Fruit fly (Drosophila melanogaster) whole organism, wandering third instar larva: ENCODE measurements around the gene CG15506.

Experiments used
- Abd-B ChIP-seq: fragments of >200 bp; optimal IDR thresholded peaks from 2 replicates; lab custom pipeline; 2017; ENCODE audit warnings: missing biosample characterization, missing genetic modification characterization
- CG32264 ChIP-seq: fragments of 200-800 bp; sonication (Bioruptor generic); optimal IDR thresholded peaks from 2 replicates; lab custom pipeline; 2016; ENCODE audit warnings: missing biosample characterization, missing genetic modification characterization
- CG9705 ChIP-seq: fragments of 200-800 bp; sonication (Bioruptor generic); optimal IDR thresholded peaks from 2 replicates; lab custom pipeline; 2018; ENCODE audit warnings: missing biosample characterization, mild to moderate bottlenecking, missing genetic modification characterization
- CrebA ChIP-seq: fragments of 200-800 bp; sonication (Bioruptor generic); optimal IDR thresholded peaks from 2 replicates; lab custom pipeline; 2016; ENCODE audit warnings: missing biosample characterization, mild to moderate bottlenecking, missing genetic modification characterization, borderline replicate concordance
- Dfd ChIP-seq: fragments of >200 bp; optimal IDR thresholded peaks from 2 replicates; lab custom pipeline; 2017; ENCODE audit warnings: missing biosample characterization, missing genetic modification characterization
- Dif ChIP-seq: fragments of 200-275, 200-300 bp; sonication (Bioruptor generic); optimal IDR thresholded peaks from 2 replicates; lab custom pipeline; 2018; ENCODE audit warnings: missing biosample characterization, missing genetic modification characterization; ENCODE audit not compliant: partially characterized antibody
- GATAd ChIP-seq: sonication (Bioruptor generic); optimal IDR thresholded peaks from 2 replicates; lab custom pipeline; 2016; ENCODE audit warnings: missing biosample characterization, missing genetic modification characterization
- HLH106 ChIP-seq: fragments of 200-800 bp; optimal IDR thresholded peaks from 3 replicates; lab custom pipeline; 2019; ENCODE audit warnings: missing biosample characterization, mild to moderate bottlenecking, missing genetic modification characterization, moderate library complexity
- Hnf4 ChIP-seq: fragments of 200-800 bp; sonication (Bioruptor generic); optimal IDR thresholded peaks from 2 replicates; lab custom pipeline; 2016; ENCODE audit warnings: missing biosample characterization, mild to moderate bottlenecking, missing genetic modification characterization
- Hr78 ChIP-seq: fragments of >200 bp; optimal IDR thresholded peaks from 2 replicates; lab custom pipeline; 2017; ENCODE audit warnings: missing biosample characterization, missing genetic modification characterization
- Hr83 ChIP-seq: fragments of 200-300 bp; sonication (Bioruptor generic); optimal IDR thresholded peaks from 2 replicates; lab custom pipeline; 2016; ENCODE audit warnings: missing biosample characterization, mild to moderate bottlenecking, missing genetic modification characterization, moderate library complexity; ENCODE audit not compliant: poor library complexity, severe bottlenecking
- Jra ChIP-seq: sonication (Bioruptor generic); optimal IDR thresholded peaks from 2 replicates; lab custom pipeline; 2016; ENCODE audit warnings: missing biosample characterization, missing genetic modification characterization
- Mio ChIP-seq: sonication (Bioruptor generic); optimal IDR thresholded peaks from 2 replicates; lab custom pipeline; 2016; ENCODE audit warnings: missing biosample characterization, missing genetic modification characterization
- Myc ChIP-seq: fragments of >200 bp; optimal IDR thresholded peaks from 2 replicates; lab custom pipeline; 2017
- N ChIP-seq: fragments of >200 bp; optimal IDR thresholded peaks from 2 replicates; lab custom pipeline; 2018; ENCODE audit warnings: missing biosample characterization, missing external identifiers, missing genetic modification characterization
- OdsH ChIP-seq: fragments of 200-800 bp; sonication (Bioruptor generic); optimal IDR thresholded peaks from 2 replicates; lab custom pipeline; 2016; ENCODE audit warnings: missing biosample characterization, mild to moderate bottlenecking, missing genetic modification characterization
- Rel ChIP-seq, 2 experiments: fragments of 200-800 bp; sonication (Bioruptor generic) in 1 of 2; optimal IDR thresholded peaks; 2 replicates in 1 of 2; 3 replicates in 1 of 2; lab custom pipeline; 2016 to 2019; ENCODE audit warnings: mild to moderate bottlenecking in 2 of 2, missing biosample characterization in 2 of 2, missing genetic modification characterization in 2 of 2, moderate library complexity in 1 of 2
- Sp1 ChIP-seq: fragments of 200-800 bp; sonication (Bioruptor generic); optimal IDR thresholded peaks from 3 replicates; lab custom pipeline; 2019; ENCODE audit warnings: missing biosample characterization, mild to moderate bottlenecking, missing genetic modification characterization, moderate library complexity
- Vsx2 ChIP-seq: fragments of 200-300, 225-300 bp; sonication (Bioruptor generic); optimal IDR thresholded peaks from 2 replicates; lab custom pipeline; 2018; ENCODE audit warnings: missing biosample characterization, missing genetic modification characterization; ENCODE audit not compliant: partially characterized antibody
- br ChIP-seq: fragments of 200-800 bp; sonication (Bioruptor generic); optimal IDR thresholded peaks from 2 replicates; lab custom pipeline; 2016; ENCODE audit warnings: missing biosample characterization, missing genetic modification characterization
- brk ChIP-seq: fragments of 200-800 bp; sonication (Bioruptor generic); optimal IDR thresholded peaks from 2 replicates; lab custom pipeline; 2016; ENCODE audit warnings: missing biosample characterization, mild to moderate bottlenecking, missing genetic modification characterization
- dl ChIP-seq, 2 experiments: fragments of 175-275, 200-275 bp in 1 of 2; fragments of 200-275 bp in 1 of 2; sonication (Bioruptor generic); optimal IDR thresholded peaks; lab custom pipeline; 2018; ENCODE audit warnings: mild to moderate bottlenecking in 2 of 2, missing biosample characterization in 2 of 2, missing genetic modification characterization in 2 of 2, moderate library complexity in 2 of 2; ENCODE audit not compliant: partially characterized antibody in 2 of 2, insufficient read depth in 1 of 2
- dmrt93B ChIP-seq: fragments of 200-800 bp; sonication (Bioruptor generic); optimal IDR thresholded peaks from 2 replicates; lab custom pipeline; 2018; ENCODE audit warnings: missing biosample characterization, mild to moderate bottlenecking, missing genetic modification characterization
- dsf ChIP-seq: sonication (Bioruptor generic); optimal IDR thresholded peaks from 2 replicates; lab custom pipeline; 2016; ENCODE audit warnings: missing biosample characterization, missing genetic modification characterization, borderline replicate concordance
- ey ChIP-seq: fragments of 200-800 bp; sonication (Bioruptor generic); optimal IDR thresholded peaks from 2 replicates; lab custom pipeline; 2016; ENCODE audit warnings: missing biosample characterization, missing genetic modification characterization
- foxo ChIP-seq, 2 experiments: fragments of 200-800 bp; sonication (Bioruptor generic); optimal IDR thresholded peaks; 2 replicates in 1 of 2; 3 replicates in 1 of 2; lab custom pipeline; 2016 to 2017; ENCODE audit warnings: missing biosample characterization in 2 of 2, missing genetic modification characterization in 2 of 2
- fru ChIP-seq: fragments of 200-800 bp; sonication (Bioruptor generic); optimal IDR thresholded peaks from 3 replicates; lab custom pipeline; 2016; ENCODE audit warnings: missing biosample characterization, mild to moderate bottlenecking, missing genetic modification characterization
- h ChIP-seq: fragments of 200-800 bp; sonication (Bioruptor generic); optimal IDR thresholded peaks from 3 replicates; lab custom pipeline; 2016; ENCODE audit warnings: missing biosample characterization, mild to moderate bottlenecking, missing genetic modification characterization
- jim ChIP-seq: fragments of 175-275, 200-325 bp; sonication (Bioruptor generic); optimal IDR thresholded peaks from 2 replicates; lab custom pipeline; 2016; ENCODE audit warnings: missing biosample characterization, mild to moderate bottlenecking, missing genetic modification characterization
- lola ChIP-seq: fragments of >200 bp; optimal IDR thresholded peaks from 2 replicates; lab custom pipeline; 2017; ENCODE audit warnings: missing biosample characterization, missing genetic modification characterization
- pan ChIP-seq: fragments of >200 bp; optimal IDR thresholded peaks from 2 replicates; lab custom pipeline; 2017
- psq ChIP-seq: fragments of 200-800 bp; sonication (Bioruptor generic); optimal IDR thresholded peaks from 3 replicates; lab custom pipeline; 2017; ENCODE audit warnings: missing biosample characterization, mild to moderate bottlenecking, missing genetic modification characterization, moderate library complexity
- rgr ChIP-seq: fragments of 200-800 bp; sonication (Bioruptor generic); optimal IDR thresholded peaks from 3 replicates; lab custom pipeline; 2016; ENCODE audit warnings: missing biosample characterization, mild to moderate bottlenecking, missing genetic modification characterization
- sage ChIP-seq: fragments of 200-800 bp; sonication (Bioruptor generic); optimal IDR thresholded peaks from 2 replicates; lab custom pipeline; 2016; ENCODE audit warnings: missing biosample characterization, mild to moderate bottlenecking, missing genetic modification characterization
- sv ChIP-seq: fragments of 200-800 bp; sonication (Bioruptor generic); optimal IDR thresholded peaks from 3 replicates; lab custom pipeline; 2016; ENCODE audit warnings: missing biosample characterization, missing genetic modification characterization
- tai ChIP-seq: sonication (Bioruptor generic); optimal IDR thresholded peaks from 2 replicates; lab custom pipeline; 2016; ENCODE audit warnings: missing biosample characterization, missing genetic modification characterization
- usp ChIP-seq: fragments of >200 bp; optimal IDR thresholded peaks from 2 replicates; lab custom pipeline; 2017; ENCODE audit warnings: missing biosample characterization, missing genetic modification characterization
- woc ChIP-seq: sonication (Bioruptor generic); optimal IDR thresholded peaks from 2 replicates; lab custom pipeline; 2016; ENCODE audit warnings: missing biosample characterization, mild to moderate bottlenecking, missing genetic modification characterization

The CG15506 gene

dm6 chr3R:29763804-29764203, 45.3 kb downstream of the CG15506 start:
- no peak for TF ChIP-seq Abd-B (GFP tag; lab: Kevin White, UChicago)
- TF ChIP-seq dmrt93B (GFP tag; lab: Kevin White, UChicago), result peak; percentile 5
- TF ChIP-seq Sp1 (GFP tag; lab: Kevin White, UChicago), result peak; percentile 52
- TF ChIP-seq lola (GFP tag; lab: Kevin White, UChicago), result no peak
- peak; percentile 50 for TF ChIP-seq tai
- peak; percentile 66 for TF ChIP-seq HLH106 (tag; lab: Kevin White, UChicago)
- no peak for TF ChIP-seq Mio
- TF ChIP-seq psq (GFP tag; lab: Kevin White, UChicago), result peak; percentile 21
- peak; percentile 58 for TF ChIP-seq Hnf4 (GFP tag; lab: Kevin White, UChicago)
- TF ChIP-seq Hr83 (GFP tag; lab: Kevin White, UChicago), result no peak
- peak in 1 of 2 experiments; percentile 50 for TF ChIP-seq foxo (GFP tag; optimal IDR thresholded peaks at IDR 0.05; lab: Kevin White, UChicago)
- TF ChIP-seq ey (GFP tag; lab: Kevin White, UChicago), result peak; percentile 44
- peak; percentile 22 for TF ChIP-seq h (GFP tag; lab: Kevin White, UChicago)
- TF ChIP-seq rgr (GFP tag; lab: Kevin White, UChicago), result peak; percentile 36

dm6 chr3R:29764249-29765042, 46.0 kb downstream of the CG15506 start:
- peak; percentile 36 for TF ChIP-seq Myc (lab: Kevin White, UChicago)
- TF ChIP-seq woc (GFP tag; lab: Kevin White, UChicago), result peak; percentile 3
- TF ChIP-seq ey (GFP tag; lab: Kevin White, UChicago), result no peak
- peak; percentile 45 for TF ChIP-seq Dif (GFP tag; lab: Kevin White, UChicago)
- TF ChIP-seq brk (GFP tag; lab: Kevin White, UChicago), result no peak
- no peak for TF ChIP-seq N
- TF ChIP-seq Rel (GFP tag; optimal IDR thresholded peaks at IDR 0.05; lab: Kevin White, UChicago), result no peak
- peak; percentile 28 for TF ChIP-seq Rel (tag; optimal IDR thresholded peaks at IDR 0.05; lab: Kevin White, UChicago)
- peak in 1 of 2 experiments; percentile 19 for TF ChIP-seq dl (GFP tag; optimal IDR thresholded peaks at IDR 0.05; lab: Kevin White, UChicago; ENCODE audit: insufficient read depth in 1 of 2, partially characterized antibody in 2 of 2)
- peak; percentile 8 for TF ChIP-seq Vsx2
- TF ChIP-seq, all 38 proteins: peak for 6

- TF ChIP-seq Dfd (no peak), CG9705 (no peak), pan (lab: Kevin White, UChicago) (peak; percentile 63), dsf (GFP tag; lab: Kevin White, UChicago) (no peak), Sp1 (GFP tag; lab: Kevin White, UChicago) (peak; percentile 38), Rel (GFP tag; optimal IDR thresholded peaks at IDR 0.05; lab: Kevin White, UChicago) (no peak), Rel (tag; optimal IDR thresholded peaks at IDR 0.05; lab: Kevin White, UChicago) (peak; percentile 84), tai (no peak), ey (GFP tag; lab: Kevin White, UChicago) (no peak), usp (no peak), N (no peak), Dif (GFP tag; lab: Kevin White, UChicago) (peak; percentile 31), OdsH (no peak), woc (GFP tag; lab: Kevin White, UChicago) (no peak), fru (no peak), dl (GFP tag; optimal IDR thresholded peaks at IDR 0.05; lab: Kevin White, UChicago; ENCODE audit: insufficient read depth in 1 of 2, partially characterized antibody in 2 of 2) (no peak), br (GFP tag; lab: Kevin White, UChicago) (peak; percentile 16), CG32264 (GFP tag; lab: Kevin White, UChicago) (no peak), Mio (no peak), sage (GFP tag; lab: Kevin White, UChicago) (no peak), HLH106 (tag; lab: Kevin White, UChicago) (no peak), Vsx2 (peak; percentile 6), brk (GFP tag; lab: Kevin White, UChicago) (no peak), rgr (GFP tag; lab: Kevin White, UChicago) (no peak), h (GFP tag; lab: Kevin White, UChicago) (peak; percentile 32), dmrt93B (GFP tag; lab: Kevin White, UChicago) (no peak), Abd-B (GFP tag; lab: Kevin White, UChicago) (no peak), jim (GFP tag; lab: Kevin White, UChicago) (no peak), lola (GFP tag; lab: Kevin White, UChicago) (no peak), Hr78 (GFP tag; lab: Kevin White, UChicago) (no peak), Hr83 (GFP tag; lab: Kevin White, UChicago) (no peak), CrebA (GFP tag; lab: Kevin White, UChicago) (peak; percentile 58), Myc (lab: Kevin White, UChicago) (no peak), Jra (peak; percentile 15), foxo (GFP tag; optimal IDR thresholded peaks at IDR 0.05; lab: Kevin White, UChicago) (no peak), psq (GFP tag; lab: Kevin White, UChicago) (peak; percentile 29), GATAd (GFP tag; lab: Kevin White, UChicago) (no peak), sv (GFP tag; lab: Kevin White, UChicago) (no peak), Hnf4 (GFP tag; lab: Kevin White, UChicago) (no peak)
Observed at dm6 chr3R:29765267-29766095, 47.0 kb downstream of the CG15506 start, which contains the start of gene kay. Gene kay, plus strand, starts transcription at chr3R:29765995.
